Fruit fly (Drosophila melanogaster): Measurements from ENCODE around the gene hyx.

The hyx gene

dm6 chr3R:9038652-9039051 is at the start of gene hyx (continued):
- TF ChIP-seq chm (GFP tag; IDR thresholded peaks at IDR 0.05) (0 out of 2 replicates have a peak, but pooled peaks have one; percentile 18), hkb (optimal IDR thresholded peaks at IDR 0.05) (no peak), hkb (GFP tag; IDR thresholded peaks at IDR 0.05) (peak; percentile 45; the same call in 1 of the 2 replicates), sc (optimal IDR thresholded peaks at IDR 0.05) (no peak), sc (GFP tag; optimal IDR thresholded peaks at IDR 0.05) (no peak), pho (GFP tag; optimal IDR thresholded peaks at IDR 0.05) (peak; percentile 30), CG4424 (GFP tag; optimal IDR thresholded peaks at IDR 0.05) (no peak), row (GFP tag; IDR thresholded peaks at IDR 0.05) (peak; percentile 90), NfI (GFP tag; optimal IDR thresholded peaks at IDR 0.05) (peak; percentile 40), pum (GFP tag; optimal IDR thresholded peaks at IDR 0.05) (peak; percentile 10), CG15514 (GFP tag; optimal IDR thresholded peaks at IDR 0.05) (peak; percentile 57), dmrt99B (tag; optimal IDR thresholded peaks at IDR 0.05) (no peak), CG17359 (tag; optimal IDR thresholded peaks at IDR 0.05) (peak; percentile 44), CG11696 (GFP tag; IDR thresholded peaks at IDR 0.05) (no peak), CG3163 (GFP tag; optimal IDR thresholded peaks at IDR 0.05) (no peak), ind (GFP tag; optimal IDR thresholded peaks at IDR 0.05) (peak; percentile 23), lbe (GFP tag; optimal IDR thresholded peaks at IDR 0.05) (peak; percentile 39), Hr39 (optimal IDR thresholded peaks at IDR 0.05) (no peak), CG12155 (GFP tag; optimal IDR thresholded peaks at IDR 0.05) (peak; percentile 87), D19A (tag; optimal IDR thresholded peaks at IDR 0.05) (peak; percentile 4), PHDP (tag; optimal IDR thresholded peaks at IDR 0.05) (peak; percentile 0), ham (GFP tag; IDR thresholded peaks at IDR 0.05) (no peak), sna (GFP tag; IDR thresholded peaks at IDR 0.05; ENCODE audit: partially characterized antibody) (peak; percentile 85), zf30C (GFP tag; optimal IDR thresholded peaks at IDR 0.05) (no peak), MESR4 (GFP tag; optimal IDR thresholded peaks at IDR 0.05) (no peak), schlank (tag; optimal IDR thresholded peaks at IDR 0.05) (no peak), CG10274 (GFP tag; optimal IDR thresholded peaks at IDR 0.05) (no peak), Bdp1 (GFP tag; optimal IDR thresholded peaks at IDR 0.05) (no peak), gcm (GFP tag; optimal IDR thresholded peaks at IDR 0.05) (peak; percentile 3), sr (GFP tag; IDR thresholded peaks at IDR 0.05) (peak; percentile 79; the same call in 2 of the 3 replicates), CG16779 (GFP tag; IDR thresholded peaks at IDR 0.05) (no peak), Fer3 (tag; optimal IDR thresholded peaks at IDR 0.05) (peak; percentile 50), esg (GFP tag; conservative IDR thresholded peaks at IDR 0.05) (no peak), CG11085 (GFP tag; IDR thresholded peaks at IDR 0.05) (no peak), Dip2 (GFP tag; IDR thresholded peaks at IDR 0.05) (no peak), CG1602 (GFP tag; optimal IDR thresholded peaks at IDR 0.05) (no peak), CG13624 (GFP tag; optimal IDR thresholded peaks at IDR 0.05) (peak; percentile 49), E2f1 (GFP tag; IDR thresholded peaks at IDR 0.05) (no peak), CG6254 (GFP tag; optimal IDR thresholded peaks at IDR 0.05) (no peak), seq (GFP tag; IDR thresholded peaks at IDR 0.05) (no peak), CG6683 (GFP tag; optimal IDR thresholded peaks at IDR 0.05) (peak; percentile 3), Dfd (GFP tag; optimal IDR thresholded peaks at IDR 0.05) (no peak), CG17802 (tag; optimal IDR thresholded peaks at IDR 0.05) (no peak), slp2 (GFP tag; optimal IDR thresholded peaks at IDR 0.05) (no peak), CG12744 (GFP tag; optimal IDR thresholded peaks at IDR 0.05) (no peak), H2.0 (GFP tag; IDR thresholded peaks at IDR 0.05) (no peak), ftz-f1 (GFP tag; optimal IDR thresholded peaks at IDR 0.05) (peak; percentile 95), jigr1 (GFP tag; IDR thresholded peaks at IDR 0.05) (no peak), CG7987 (GFP tag; optimal IDR thresholded peaks at IDR 0.05) (peak; percentile 11), yki (optimal IDR thresholded peaks at IDR 0.05) (no peak), CG4617 (GFP tag; optimal IDR thresholded peaks at IDR 0.05; ENCODE audit: borderline replicate concordance) (no peak), Nf-YB (GFP tag; optimal IDR thresholded peaks at IDR 0.05) (no peak), CG4854 (GFP tag; optimal IDR thresholded peaks at IDR 0.05) (no peak)
